Fruit fly (Drosophila melanogaster) whole organism, embryonic: ENCODE data around the gene CG43439.

Experiments used
- Asciz ChIP-seq: fragments of 200-800 bp; sonication (Bioruptor generic); optimal IDR thresholded peaks from 2 replicates; lab custom pipeline; 2017; ENCODE audit warnings: missing biosample characterization, mild to moderate bottlenecking, missing genetic modification characterization, missing genetic modification reagents
- CG1233 ChIP-seq: fragments of 200-800 bp; sonication (Bioruptor generic); optimal IDR thresholded peaks from 4 replicates; lab custom pipeline; 2018; ENCODE audit warnings: missing biosample characterization, mild to moderate bottlenecking, missing genetic modification characterization
- CG1529 ChIP-seq: fragments of 200-800 bp; sonication (Bioruptor generic); optimal IDR thresholded peaks from 3 replicates; lab custom pipeline; 2018; ENCODE audit warnings: missing biosample characterization, missing genetic modification characterization
- CG17328 ChIP-seq: fragments of 200-800 bp; sonication (Bioruptor generic); IDR thresholded peaks from 2 replicates; pipeline ENCODE4 v1.3.6; 2022; ENCODE audit warnings: missing biosample characterization, missing genetic modification characterization
- CG17385 ChIP-seq: fragments of 200-800 bp; sonication (Bioruptor generic); optimal IDR thresholded peaks from 3 replicates; lab custom pipeline; 2018; ENCODE audit warnings: missing biosample characterization, mild to moderate bottlenecking, missing genetic modification characterization
- CG31365 ChIP-seq: fragments of 200-800 bp; sonication (Bioruptor generic); optimal IDR thresholded peaks from 2 replicates; lab custom pipeline; 2018; ENCODE audit warnings: missing biosample characterization, mild to moderate bottlenecking, missing genetic modification characterization
- CG32772 ChIP-seq: fragments of 200-800 bp; sonication (Bioruptor generic); IDR thresholded peaks from 2 replicates; pipeline ENCODE4 v1.3.6; 2022; ENCODE audit warnings: missing biosample characterization, missing genetic modification characterization
- CG4424 ChIP-seq: fragments of 200-800 bp; sonication (Bioruptor generic); optimal IDR thresholded peaks from 3 replicates; lab custom pipeline; 2016; ENCODE audit warnings: missing biosample characterization, missing genetic modification characterization
- CG6175 ChIP-seq: fragments of 200-800 bp; sonication (Bioruptor generic); IDR thresholded peaks from 3 replicates; pipeline ENCODE4 v1.3.6; 2022; ENCODE audit warnings: missing biosample characterization, missing genetic modification characterization
- CG7963 ChIP-seq: fragments of 200-800 bp; sonication (Bioruptor generic); IDR thresholded peaks from 3 replicates; pipeline ENCODE4 v1.3.6; 2022; ENCODE audit warnings: missing biosample characterization, missing genetic modification characterization; ENCODE audit not compliant: partially characterized antibody
- CG9215 ChIP-seq: fragments of 200-800 bp; sonication (Bioruptor generic); IDR thresholded peaks from 2 replicates; pipeline ENCODE4 v1.3.6; 2022; ENCODE audit warnings: missing biosample characterization, missing genetic modification characterization
- CTCF ChIP-seq: fragments of 200-800 bp; sonication (Bioruptor generic); optimal IDR thresholded peaks from 2 replicates; lab custom pipeline; 2017; ENCODE audit warnings: missing biosample characterization, mild to moderate bottlenecking, missing genetic modification characterization, moderate library complexity
- CkIIα-i1 ChIP-seq: fragments of 200-800 bp; sonication (Bioruptor generic); IDR thresholded peaks from 2 replicates; pipeline ENCODE4 v1.3.6; 2022; ENCODE audit warnings: missing biosample characterization, missing genetic modification characterization
- D19B ChIP-seq: fragments of 200-800 bp; sonication (Bioruptor generic); optimal IDR thresholded peaks from 2 replicates; lab custom pipeline; 2017; ENCODE audit warnings: missing biosample characterization, mild to moderate bottlenecking, missing genetic modification characterization
- Dad ChIP-seq: fragments of 200-800 bp; sonication (Bioruptor generic); optimal IDR thresholded peaks from 3 replicates; lab custom pipeline; 2016; ENCODE audit warnings: missing biosample characterization, missing genetic modification characterization
- Dp ChIP-seq: fragments of 200-800 bp; sonication (Bioruptor generic); optimal IDR thresholded peaks from 2 replicates; lab custom pipeline; 2018; ENCODE audit warnings: missing biosample characterization, mild to moderate bottlenecking, missing genetic modification characterization, moderate library complexity
- Drgx ChIP-seq: fragments of 200-800 bp; sonication (Bioruptor generic); IDR thresholded peaks from 2 replicates; pipeline ENCODE4 v1.3.6; 2022; ENCODE audit warnings: missing biosample characterization, missing genetic modification characterization
- Fer1 ChIP-seq: fragments of 200-800 bp; sonication (Bioruptor generic); optimal IDR thresholded peaks from 2 replicates; lab custom pipeline; 2017; ENCODE audit warnings: missing biosample characterization, mild to moderate bottlenecking, missing genetic modification characterization
- H2.0 ChIP-seq: fragments of 200-800 bp; sonication (Bioruptor generic); IDR thresholded peaks from 2 replicates; pipeline ENCODE4 v1.3.6; 2022; ENCODE audit warnings: missing biosample characterization, missing genetic modification characterization
- Hey ChIP-seq: fragments of 200-800 bp; sonication (Bioruptor generic); optimal IDR thresholded peaks from 3 replicates; lab custom pipeline; 2018; ENCODE audit warnings: missing biosample characterization, mild to moderate bottlenecking, missing genetic modification characterization
- Lim3 ChIP-seq: fragments of 200-800 bp; sonication (Bioruptor generic); IDR thresholded peaks from 2 replicates; pipeline ENCODE4 v1.3.6; 2022; ENCODE audit warnings: missing biosample characterization, missing genetic modification characterization
- Meics ChIP-seq: fragments of 200-800 bp; sonication (Bioruptor generic); optimal IDR thresholded peaks from 2 replicates; lab custom pipeline; 2017; ENCODE audit warnings: missing biosample characterization, mild to moderate bottlenecking, missing genetic modification characterization
- Poxn ChIP-seq: fragments of 200-800 bp; sonication (Bioruptor generic); IDR thresholded peaks from 2 replicates; pipeline ENCODE4 v1.3.6; 2022; ENCODE audit warnings: missing biosample characterization, missing genetic modification characterization
- YL-1 ChIP-seq: fragments of 200-800 bp; sonication (Bioruptor generic); optimal IDR thresholded peaks from 3 replicates; lab custom pipeline; 2017; ENCODE audit warnings: missing biosample characterization, mild to moderate bottlenecking, missing genetic modification characterization
- ab ChIP-seq: fragments of 200-800 bp; sonication (Bioruptor generic); optimal IDR thresholded peaks from 2 replicates; lab custom pipeline; 2016; ENCODE audit warnings: missing biosample characterization, missing genetic modification characterization
- aop ChIP-seq: fragments of 200-800 bp; sonication (Bioruptor generic); IDR thresholded peaks from 2 replicates; pipeline ENCODE4 v1.3.6; 2022; ENCODE audit warnings: missing biosample characterization, missing genetic modification characterization
- ara ChIP-seq: fragments of 200-800 bp; sonication (Bioruptor generic); IDR thresholded peaks from 2 replicates; pipeline ENCODE4 v1.3.6; 2022; ENCODE audit warnings: missing biosample characterization, missing genetic modification characterization
- bbx ChIP-seq: fragments of 200-800 bp; sonication (Bioruptor generic); IDR thresholded peaks from 2 replicates; pipeline ENCODE4 v1.3.6; 2022; ENCODE audit warnings: missing biosample characterization, missing genetic modification characterization; ENCODE audit not compliant: partially characterized antibody
- cg ChIP-seq: fragments of 200-800 bp; sonication (Bioruptor generic); optimal IDR thresholded peaks from 3 replicates; lab custom pipeline; 2019; ENCODE audit warnings: missing biosample characterization, mild to moderate bottlenecking, missing genetic modification characterization, moderate library complexity
- chif ChIP-seq, 2 experiments: fragments of 200-800 bp; sonication (Bioruptor generic); optimal IDR thresholded peaks; 3 replicates each; lab custom pipeline; 2016; ENCODE audit warnings: missing biosample characterization in 2 of 2, missing genetic modification characterization in 2 of 2
- crp ChIP-seq, 2 experiments: fragments of 200-800 bp; sonication (Bioruptor generic); optimal IDR thresholded peaks; 2 replicates in 1 of 2; 3 replicates in 1 of 2; lab custom pipeline; 2017; ENCODE audit warnings: missing biosample characterization in 2 of 2, missing genetic modification characterization in 2 of 2, mild to moderate bottlenecking in 1 of 2, moderate library complexity in 1 of 2
- emc ChIP-seq: fragments of 200-800 bp; sonication (Bioruptor generic); optimal IDR thresholded peaks from 2 replicates; lab custom pipeline; 2016; ENCODE audit warnings: missing biosample characterization, missing genetic modification characterization
- fd3F ChIP-seq: fragments of 200-800 bp; sonication (Bioruptor generic); optimal IDR thresholded peaks from 2 replicates; lab custom pipeline; 2018; ENCODE audit warnings: missing biosample characterization, mild to moderate bottlenecking, missing genetic modification characterization, moderate library complexity
- gce ChIP-seq: fragments of 200-800 bp; sonication (Bioruptor generic); IDR thresholded peaks from 3 replicates; pipeline ENCODE4 v1.3.6; 2022; ENCODE audit warnings: missing biosample characterization, missing genetic modification characterization
- gcm ChIP-seq: fragments of 200-800 bp; sonication (Bioruptor generic); optimal IDR thresholded peaks from 2 replicates; lab custom pipeline; 2019; ENCODE audit warnings: missing biosample characterization, mild to moderate bottlenecking, missing genetic modification characterization, moderate library complexity
- gro ChIP-seq: fragments of 200-800 bp; sonication (Bioruptor generic); optimal IDR thresholded peaks from 2 replicates; lab custom pipeline; 2016; ENCODE audit warnings: missing biosample characterization, missing genetic modification characterization
- ind ChIP-seq: fragments of 200-800 bp; sonication (Bioruptor generic); optimal IDR thresholded peaks from 3 replicates; lab custom pipeline; 2016; ENCODE audit warnings: missing biosample characterization, missing genetic modification characterization
- knrl ChIP-seq: fragments of 200-800 bp; sonication (Bioruptor generic); IDR thresholded peaks from 3 replicates; pipeline ENCODE4 v1.3.6; 2022; ENCODE audit warnings: missing biosample characterization, missing genetic modification characterization; ENCODE audit not compliant: partially characterized antibody
- lola ChIP-seq, 3 experiments: fragments of >200 bp in 2 of 3; fragments of 200-800 bp in 1 of 3; sonication (Bioruptor generic) in 1 of 3; optimal IDR thresholded peaks; 2 replicates each; lab custom pipeline; 2017 to 2019; ENCODE audit warnings: missing biosample characterization in 3 of 3, missing genetic modification characterization in 3 of 3, mild to moderate bottlenecking in 1 of 3, moderate library complexity in 1 of 3
- luna ChIP-seq: fragments of 200-800 bp; sonication (Bioruptor generic); optimal IDR thresholded peaks from 2 replicates; lab custom pipeline; 2016; ENCODE audit warnings: missing biosample characterization, missing genetic modification characterization
- nau ChIP-seq: fragments of 200-800 bp; sonication (Bioruptor generic); optimal IDR thresholded peaks from 3 replicates; lab custom pipeline; 2017; ENCODE audit warnings: missing biosample characterization, mild to moderate bottlenecking, missing genetic modification characterization, missing genetic modification reagents
- org-1 ChIP-seq: fragments of 200-800 bp; sonication (Bioruptor generic); optimal IDR thresholded peaks from 2 replicates; lab custom pipeline; 2017; ENCODE audit warnings: missing biosample characterization, missing genetic modification characterization
- pfk ChIP-seq: fragments of 200-800 bp; sonication (Bioruptor generic); optimal IDR thresholded peaks from 2 replicates; lab custom pipeline; 2018; ENCODE audit warnings: missing biosample characterization, mild to moderate bottlenecking, missing genetic modification characterization, moderate library complexity
- phol ChIP-seq: fragments of 200-800 bp; sonication (Bioruptor generic); optimal IDR thresholded peaks from 3 replicates; lab custom pipeline; 2018; ENCODE audit warnings: missing biosample characterization, mild to moderate bottlenecking, missing genetic modification characterization, moderate library complexity
- prd ChIP-seq, 3 experiments: fragments of >200 bp in 2 of 3; fragments of 200-800 bp in 1 of 3; sonication (Bioruptor generic) in 1 of 3; optimal IDR thresholded peaks in 2 of 3; IDR thresholded peaks in 1 of 3; 2 replicates in 2 of 3; 3 replicates in 1 of 3; pipeline versions ENCODE4 v1.3.6 to Lab custom; 2017 to 2022; ENCODE audit warnings: missing biosample characterization in 1 of 3, missing genetic modification characterization in 1 of 3
- stwl ChIP-seq: fragments of 200-800 bp; sonication (Bioruptor generic); optimal IDR thresholded peaks from 3 replicates; lab custom pipeline; 2018; ENCODE audit warnings: missing biosample characterization, mild to moderate bottlenecking, missing genetic modification characterization, moderate library complexity
- tap ChIP-seq: fragments of 200-800 bp; optimal IDR thresholded peaks from 3 replicates; lab custom pipeline; 2019; ENCODE audit warnings: missing biosample characterization, mild to moderate bottlenecking, missing genetic modification characterization, moderate library complexity
- tup ChIP-seq: fragments of 200-800 bp; sonication (Bioruptor generic); optimal IDR thresholded peaks from 2 replicates; lab custom pipeline; 2016; ENCODE audit warnings: missing biosample characterization, mild to moderate bottlenecking, missing genetic modification characterization, moderate library complexity
- zen ChIP-seq: fragments of 200-800 bp; sonication (Bioruptor generic); optimal IDR thresholded peaks from 3 replicates; lab custom pipeline; 2018; ENCODE audit warnings: missing biosample characterization, mild to moderate bottlenecking, missing genetic modification characterization, moderate library complexity

The CG43439 gene

DNA sequence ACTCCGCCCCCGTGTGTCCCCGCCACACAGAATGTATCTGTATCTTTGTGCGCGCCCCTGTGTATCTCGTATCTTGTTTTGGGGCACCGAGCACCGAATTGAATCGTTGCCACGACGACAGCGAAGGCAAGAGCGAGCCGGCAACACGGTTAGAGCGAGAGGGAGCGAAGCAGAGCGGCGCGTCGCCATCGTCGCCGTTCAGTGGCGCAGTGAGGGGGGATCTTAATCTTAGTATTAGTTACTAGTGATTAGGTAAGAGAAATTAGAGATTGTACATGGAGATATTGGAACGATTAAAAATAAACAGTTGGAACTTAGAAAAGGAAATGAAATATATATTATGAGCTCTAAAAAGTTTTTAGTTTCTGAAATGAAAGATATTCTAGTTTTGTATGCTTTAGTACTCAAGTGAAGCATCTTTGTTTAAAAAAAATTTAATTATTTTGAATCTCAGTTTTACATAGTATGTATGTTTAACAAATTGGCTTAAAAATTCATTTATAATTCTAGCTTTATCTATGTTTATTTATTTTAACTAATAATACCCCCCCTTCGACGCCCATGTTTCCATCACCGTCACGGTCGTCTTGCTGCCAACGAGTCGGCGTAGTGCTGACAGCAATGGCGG is 4.7 kb upstream of the CG43439 start (continued):
- TF ChIP-seq H2.0 (GFP tag; lab: Robert Waterston, UW): peak; percentile 62
- peak; percentile 97 for TF ChIP-seq CG4424 (GFP tag; lab: Kevin White, UChicago)
- TF ChIP-seq Dp (GFP tag; lab: Kevin White, UChicago): no peak
- TF ChIP-seq CG7963 (GFP tag; lab: Robert Waterston, UW): no peak
- peak; percentile 87 for TF ChIP-seq CG17385 (GFP tag; lab: Kevin White, UChicago)
- peak; percentile 72 for TF ChIP-seq CG1529 (GFP tag; lab: Kevin White, UChicago)
- no peak for TF ChIP-seq luna (GFP tag; lab: Kevin White, UChicago)
- no peak for TF ChIP-seq pfk
- peak; percentile 70 for TF ChIP-seq Drgx (GFP tag; lab: Robert Waterston, UW)
- peak; percentile 60 for TF ChIP-seq Dad (GFP tag; lab: Kevin White, UChicago)
- no peak; the same call in 1 of the 2 replicates for TF ChIP-seq Lim3 (GFP tag; lab: Robert Waterston, UW)
- peak; percentile 92 for TF ChIP-seq CG1233 (GFP tag; lab: Kevin White, UChicago)
- TF ChIP-seq D19B: peak; percentile 90
- peak; percentile 34 for TF ChIP-seq CTCF
- TF ChIP-seq Poxn (GFP tag; lab: Robert Waterston, UW): peak; percentile 63
- TF ChIP-seq ind (GFP tag; lab: Kevin White, UChicago): peak; percentile 89
- TF ChIP-seq aop: no peak
- TF ChIP-seq stwl (tag; lab: Kevin White, UChicago): peak; percentile 23
- TF ChIP-seq gro (GFP tag; lab: Kevin White, UChicago): peak; percentile 36
- peak; percentile 94 for TF ChIP-seq Fer1 (GFP tag; lab: Kevin White, UChicago)
- peak; percentile 70 for TF ChIP-seq ara (GFP tag; lab: Robert Waterston, UW)
- TF ChIP-seq ab (GFP tag; lab: Kevin White, UChicago): no peak
- peak; percentile 88 for TF ChIP-seq org-1 (GFP tag; lab: Kevin White, UChicago)
- TF ChIP-seq gce (GFP tag; lab: Robert Waterston, UW): peak; percentile 45; the same call in 1 of the 3 replicates
- TF ChIP-seq chif (GFP tag; optimal IDR thresholded peaks at IDR 0.05; lab: Kevin White, UChicago): peak; percentile 42 to 53
- peak; percentile 28; the same call in 1 of the 2 replicates for TF ChIP-seq bbx (GFP tag; lab: Robert Waterston, UW)
- TF ChIP-seq YL-1 (GFP tag; lab: Kevin White, UChicago): peak; percentile 48
- peak; percentile 95 for TF ChIP-seq Asciz (GFP tag; lab: Kevin White, UChicago)
- TF ChIP-seq fd3F: peak; percentile 80
- peak; percentile 60; the same call in 1 of the 2 replicates for TF ChIP-seq CG17328 (GFP tag; lab: Robert Waterston, UW)
- TF ChIP-seq gcm (GFP tag; lab: Kevin White, UChicago): peak; percentile 82
- no peak for TF ChIP-seq prd (optimal IDR thresholded peaks at IDR 0.05; lab: Kevin White, UChicago)
- peak; percentile 87 for TF ChIP-seq prd (GFP tag; IDR thresholded peaks at IDR 0.05; lab: Robert Waterston, UW)
- peak; percentile 88 for TF ChIP-seq zen
- TF ChIP-seq CG9215 (GFP tag; lab: Robert Waterston, UW): peak; percentile 91
- peak in 1 of 2 experiments; percentile 45 for TF ChIP-seq crp (GFP tag; optimal IDR thresholded peaks at IDR 0.05; lab: Kevin White, UChicago)
- no peak for TF ChIP-seq CkIIα-i1 (GFP tag; lab: Robert Waterston, UW)
- TF ChIP-seq cg (GFP tag; lab: Kevin White, UChicago): no peak
- peak; percentile 79 for TF ChIP-seq emc
- peak; percentile 97 for TF ChIP-seq phol (tag; lab: Kevin White, UChicago)
- no peak for TF ChIP-seq CG31365 (tag; lab: Kevin White, UChicago)
- peak; percentile 79 for TF ChIP-seq CG32772
- TF ChIP-seq CG6175 (GFP tag; lab: Robert Waterston, UW): peak; percentile 98
- TF ChIP-seq Hey (tag; lab: Kevin White, UChicago): no peak
- TF ChIP-seq tup (GFP tag; lab: Kevin White, UChicago): peak; percentile 2
- peak in 1 of 3 experiments; percentile 97 for TF ChIP-seq lola (GFP tag; optimal IDR thresholded peaks at IDR 0.05; lab: Kevin White, UChicago)
- peak; percentile 94 for TF ChIP-seq Meics (GFP tag; lab: Kevin White, UChicago)
- peak; percentile 94 for TF ChIP-seq nau (GFP tag; lab: Kevin White, UChicago)
- no peak for TF ChIP-seq knrl
- peak; percentile 90 for TF ChIP-seq tap
